Worm (Caenorhabditis elegans) whole organism, L4/young adult: ENCODE data around the gene mcm-5.
A peak's percentile ranks its signal among the peaks of the same experiment; 100 is the strongest.

Experiments used
- W03F9.2 ChIP-seq: fragments of 150-350 bp; optimal IDR thresholded peaks from 2 replicates; lab custom pipeline; 2014; ENCODE audit warnings: missing biosample characterization, missing genetic modification characterization
- dao-5 ChIP-seq: sonication (generic microtip); optimal IDR thresholded peaks from 2 replicates; lab custom pipeline; 2016; ENCODE audit warnings: missing genotype, missing genetic modification characterization, moderate library complexity, missing compliant biosample characterization
- him-1 ChIP-seq: sonication (generic microtip); optimal IDR thresholded peaks from 2 replicates; lab custom pipeline; 2016; ENCODE audit warnings: missing genotype, missing genetic modification reagents, missing genetic modification characterization, missing compliant biosample characterization

The mcm-5 gene

DNA sequence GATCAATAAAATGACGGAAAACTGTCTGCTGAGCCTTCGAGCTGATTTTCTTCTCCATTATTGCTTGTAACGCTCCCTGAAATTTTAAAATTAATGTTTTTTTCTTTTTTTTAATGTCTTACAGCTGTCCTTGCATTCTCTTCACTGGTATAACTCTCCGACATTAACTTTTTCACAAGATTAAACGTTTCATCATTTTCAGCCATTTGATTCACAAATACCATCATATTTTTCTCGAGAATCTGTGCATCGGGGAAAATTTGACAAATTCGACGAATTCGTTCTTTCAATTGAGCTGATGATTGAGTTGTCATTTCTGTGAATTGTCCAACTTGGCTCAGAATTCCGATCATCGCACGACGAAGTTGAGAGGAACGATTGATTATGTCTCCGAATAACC, 18.2 kb upstream of the mcm-5 start:
- TF ChIP-seq W03F9.2 (tag; lab: Kevin White, UChicago) (no peak), him-1 (tag; lab: Kevin White, UChicago) (no peak), dao-5 (tag; lab: Kevin White, UChicago) (no peak)

DNA sequence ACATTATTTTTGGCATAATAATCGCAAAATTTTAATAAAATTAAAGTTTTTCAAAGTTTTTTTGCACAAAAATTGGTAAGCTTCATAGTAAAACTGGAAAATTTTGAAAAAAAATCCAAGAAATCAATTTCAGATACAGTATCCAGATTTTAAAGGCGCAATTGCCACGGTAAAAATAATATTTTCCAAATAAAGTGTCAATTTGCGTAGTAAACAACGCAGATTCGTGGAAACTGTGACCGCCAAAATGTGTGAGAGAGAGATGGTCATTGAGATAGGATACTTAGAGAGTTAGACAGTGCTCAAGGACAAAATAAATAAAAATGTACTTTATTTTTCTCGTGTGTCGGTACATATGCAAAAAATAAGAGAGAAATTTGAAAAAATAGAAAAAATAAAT, 11.7 kb upstream of the mcm-5 start:
- no peak for TF ChIP-seq him-1 (tag; lab: Kevin White, UChicago)
- no peak for TF ChIP-seq W03F9.2 (tag; lab: Kevin White, UChicago)
- no peak for TF ChIP-seq dao-5 (tag; lab: Kevin White, UChicago)

DNA sequence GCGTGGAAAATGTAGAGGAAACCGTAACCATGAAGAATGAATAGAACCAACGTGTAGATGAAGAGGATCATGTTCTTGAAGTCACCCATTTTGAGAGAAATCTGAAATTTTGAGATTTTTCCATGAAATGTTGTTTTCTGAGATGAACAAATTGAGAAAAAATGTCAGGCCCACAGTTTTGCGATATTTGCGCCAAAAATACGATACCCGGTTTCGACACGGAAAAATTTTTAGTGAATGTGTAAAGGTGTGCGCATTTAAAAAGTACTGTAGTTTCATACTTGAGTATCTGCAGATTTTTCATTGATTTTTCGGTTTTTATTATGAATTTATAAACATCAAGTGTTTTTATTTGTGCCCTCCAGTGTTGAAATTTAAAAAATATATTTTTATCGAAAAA, 11.2 kb upstream of the mcm-5 start, which contains the start of gene R10E4.9:
R10E4.9 (minus strand) TSS at position 101 of the 400 bp plus-strand sequence.
- TF ChIP-seq dao-5 (tag; lab: Kevin White, UChicago) = no peak

DNA sequence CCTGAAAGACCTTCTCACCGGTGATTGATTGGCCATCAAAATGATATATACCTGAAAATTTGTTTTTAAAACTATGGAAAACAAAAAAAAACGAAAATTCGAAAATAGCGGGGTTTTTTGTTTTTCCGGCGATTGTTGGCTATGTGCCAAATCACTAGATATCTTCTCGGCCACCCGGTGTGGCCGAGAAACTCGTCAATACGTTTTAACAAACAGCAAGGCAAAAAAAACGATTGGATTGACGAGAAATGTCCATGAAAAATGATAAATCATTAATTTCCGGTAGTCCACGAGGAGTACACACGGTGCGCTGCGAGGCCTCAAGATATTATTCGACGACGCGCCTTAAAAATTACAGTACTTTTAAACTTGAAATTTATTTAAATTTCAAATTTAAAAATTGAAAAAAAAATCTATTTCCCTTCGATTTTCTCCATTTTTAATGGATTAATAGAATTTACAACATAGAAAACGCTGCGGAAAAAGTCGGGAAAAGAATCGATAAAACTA, 10.0 kb upstream of the mcm-5 start, which contains the start of gene R10E4.11:
R10E4.11 (minus strand) TSS at position 51 of the 510 bp plus-strand sequence.
- no peak for TF ChIP-seq dao-5 (tag; lab: Kevin White, UChicago)
- TF ChIP-seq W03F9.2 (tag; lab: Kevin White, UChicago) = no peak
- TF ChIP-seq him-1 (tag; lab: Kevin White, UChicago) = no peak

DNA sequence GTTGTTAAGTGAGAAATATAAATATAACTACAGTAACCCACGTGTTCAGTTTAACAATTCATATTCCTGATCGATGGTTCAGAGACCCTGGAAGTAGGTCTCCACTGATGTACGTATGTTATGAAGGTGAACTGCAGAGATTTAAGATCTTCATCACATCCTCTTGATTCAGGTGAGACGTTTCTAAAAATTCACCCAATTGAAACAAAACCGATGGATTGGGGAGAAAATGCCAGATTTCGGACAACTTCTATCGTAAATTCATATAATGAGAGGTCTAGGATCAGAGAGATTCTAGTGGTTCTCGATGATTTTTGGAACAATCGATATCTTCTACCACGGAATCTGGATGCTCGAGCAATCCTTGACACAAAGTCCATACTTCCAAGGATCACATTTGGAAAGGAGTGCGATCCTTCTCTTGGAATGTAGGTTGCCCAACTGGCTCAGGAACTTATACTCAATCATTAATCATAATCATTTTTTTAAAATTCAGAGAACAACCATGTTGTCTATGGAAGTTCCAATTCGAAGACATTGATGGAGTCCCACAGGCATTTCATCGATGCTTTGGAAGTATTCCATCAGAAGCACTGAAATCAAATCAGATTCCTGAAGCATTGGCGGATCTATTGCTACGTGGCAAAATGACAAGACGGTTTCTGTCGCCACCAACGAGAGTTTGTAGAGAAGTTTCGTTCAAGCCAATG, 3.2 kb upstream of the mcm-5 start, which contains the start of the genes nth-1 and R10E4.7:
nth-1 (minus strand) TSS at position 101 of the 710 bp plus-strand sequence.
R10E4.7 (plus strand) TSS at position 660 of the 710 bp plus-strand sequence.
- TF ChIP-seq him-1 (tag; lab: Kevin White, UChicago) (no peak), W03F9.2 (tag; lab: Kevin White, UChicago) (no peak), dao-5 (tag; lab: Kevin White, UChicago) (no peak)

DNA sequence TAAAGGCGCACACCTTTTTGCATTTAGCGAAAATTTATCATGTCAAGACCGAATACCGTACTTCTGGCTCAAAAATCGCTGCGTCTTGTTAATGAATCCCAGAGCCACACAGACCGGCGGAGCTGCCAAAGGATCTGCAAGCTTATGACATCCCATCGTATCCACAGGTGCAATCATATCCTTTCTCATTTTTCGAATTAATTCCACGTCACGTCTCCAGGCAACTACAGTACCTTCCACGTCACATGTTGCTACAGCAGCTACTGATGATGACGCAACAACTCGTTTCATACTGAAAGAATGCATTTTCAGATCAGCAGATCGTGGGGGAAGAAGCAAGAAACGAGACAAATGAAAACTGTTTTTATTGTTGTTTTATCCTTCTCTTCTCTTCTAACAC, 2.0 kb upstream of the mcm-5 start, which contains the start of gene R10E4.6:
R10E4.6 (plus strand) TSS at position 301 of the 400 bp plus-strand sequence.
- no peak for TF ChIP-seq him-1 (tag; lab: Kevin White, UChicago)
- no peak for TF ChIP-seq dao-5 (tag; lab: Kevin White, UChicago)
- TF ChIP-seq W03F9.2 (tag; lab: Kevin White, UChicago) = no peak

DNA sequence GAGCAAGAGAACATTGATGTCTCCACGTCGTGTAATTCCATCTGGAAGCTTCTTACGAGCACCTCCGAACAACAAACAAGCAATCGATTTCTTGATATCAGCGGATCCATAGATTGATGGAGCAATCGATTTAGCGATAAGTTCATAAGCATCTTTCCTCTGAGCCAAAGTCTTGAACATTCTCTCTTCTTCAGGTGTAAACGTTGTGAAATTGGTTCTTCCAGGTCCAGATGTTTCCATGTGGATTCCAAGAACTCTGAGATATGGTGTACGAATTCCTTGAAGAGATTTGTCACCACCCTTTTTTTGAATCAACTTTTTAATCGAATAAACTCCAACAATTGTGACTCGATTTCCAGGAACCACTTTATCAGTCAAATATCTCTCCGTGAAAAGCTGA, 1.1 kb downstream of the mcm-5 start:
- TF ChIP-seq W03F9.2 (tag; lab: Kevin White, UChicago) (no peak), him-1 (tag; lab: Kevin White, UChicago) (no peak), dao-5 (tag; lab: Kevin White, UChicago) (no peak)

DNA sequence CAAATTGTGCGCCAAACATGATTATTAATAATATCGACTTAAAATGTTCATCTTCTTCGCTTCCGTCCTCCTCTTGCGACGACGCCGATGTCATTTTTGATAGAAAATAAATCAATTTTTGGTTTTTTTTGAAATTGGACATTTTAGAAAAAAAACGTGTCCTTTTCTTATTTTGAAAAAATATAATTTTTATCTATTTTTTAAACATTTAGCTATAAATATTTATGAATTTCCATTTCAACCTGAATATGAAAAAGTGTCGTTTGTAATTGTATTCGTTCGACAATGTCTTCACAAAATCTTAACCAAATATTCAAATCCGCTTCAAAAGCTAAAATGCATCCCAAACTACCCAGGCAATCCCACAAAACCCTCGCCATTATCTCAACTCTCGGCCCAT, 3.7 kb downstream of the mcm-5 start, which contains the start of gene R10E4.3:
R10E4.3 (minus strand) TSS at position 101 of the 400 bp plus-strand sequence.
- TF ChIP-seq dao-5 (tag; lab: Kevin White, UChicago) = no peak
- no peak for TF ChIP-seq W03F9.2 (tag; lab: Kevin White, UChicago)
- TF ChIP-seq him-1 (tag; lab: Kevin White, UChicago) = no peak

DNA sequence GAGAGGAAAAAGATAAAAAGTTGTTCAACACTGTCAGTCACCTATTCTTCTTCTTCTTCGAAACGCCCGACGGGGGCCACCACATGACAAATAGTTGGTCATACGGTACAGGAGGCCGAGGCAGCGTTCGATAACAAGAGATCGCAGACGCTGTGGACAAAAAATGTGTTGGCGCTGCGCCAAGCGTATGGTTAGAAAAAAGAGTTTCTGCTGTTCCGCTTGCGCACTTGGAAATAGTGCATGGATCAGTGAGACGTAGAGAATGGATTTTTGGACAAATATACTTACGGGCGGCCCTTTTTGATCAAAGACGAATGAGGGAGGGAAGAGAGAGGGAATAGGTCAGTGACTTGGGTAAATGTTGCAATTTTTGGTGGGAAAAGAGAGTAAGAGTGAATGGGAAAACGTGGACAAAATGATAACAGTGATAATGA, 6.3 kb downstream of the mcm-5 start:
- TF ChIP-seq W03F9.2 (tag; lab: Kevin White, UChicago) (peak; percentile 50), dao-5 (tag; lab: Kevin White, UChicago) (no peak)

DNA sequence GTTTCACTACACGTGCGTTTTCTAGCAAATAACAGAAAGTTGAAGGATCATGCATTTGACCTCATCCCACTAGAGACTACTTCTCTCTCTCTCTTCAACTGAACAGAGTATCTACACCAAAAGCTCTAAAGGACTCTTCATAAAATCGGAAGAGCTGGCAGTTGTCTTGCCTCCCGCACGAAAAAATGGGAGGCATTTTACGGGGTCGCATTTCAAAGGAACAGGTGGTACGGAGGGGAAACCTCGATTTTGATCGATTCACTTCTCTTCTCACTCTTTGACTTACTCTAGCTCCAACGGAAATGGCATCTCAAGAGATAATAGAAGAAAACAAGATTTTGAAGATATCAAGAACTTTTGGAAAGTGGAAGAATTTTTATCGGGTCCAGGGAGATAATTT, 7.9 kb downstream of the mcm-5 start:
- no peak for TF ChIP-seq W03F9.2 (tag; lab: Kevin White, UChicago)
- no peak for TF ChIP-seq dao-5 (tag; lab: Kevin White, UChicago)

DNA sequence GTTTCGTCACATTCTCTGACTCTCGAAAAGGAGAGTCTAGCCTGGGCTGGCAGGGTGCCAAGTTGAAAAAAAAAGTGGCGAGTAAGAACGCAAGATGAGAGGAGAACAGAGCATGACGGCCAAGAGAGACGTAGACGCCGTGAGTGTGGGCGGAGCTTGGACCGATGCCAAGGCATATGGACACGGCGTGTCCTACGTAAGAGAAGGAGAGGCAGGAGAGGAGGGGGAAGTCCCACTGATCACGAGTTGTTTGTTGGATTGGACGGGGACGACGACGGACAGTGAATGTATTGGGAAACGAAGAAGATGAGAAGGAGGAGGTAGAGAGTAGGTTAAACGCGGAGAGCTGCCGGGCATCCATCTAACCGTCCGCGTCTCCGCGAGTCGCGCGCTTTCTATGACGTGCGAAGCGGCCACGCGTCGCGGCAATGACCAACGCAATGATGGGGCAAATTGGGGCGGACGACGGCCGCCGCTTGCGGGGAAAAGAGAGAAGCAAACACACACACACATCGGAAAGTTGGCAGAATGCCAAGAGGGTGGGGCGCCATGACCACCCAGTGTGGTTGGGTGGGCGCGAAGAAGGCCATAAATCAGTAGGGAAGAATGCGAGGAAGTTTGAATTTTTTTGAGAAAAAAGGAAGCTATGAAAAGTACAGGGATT, 9.0 kb downstream of the mcm-5 start:
- TF ChIP-seq him-1 (tag; lab: Kevin White, UChicago) = peak; percentile 97
- TF ChIP-seq W03F9.2 (tag; lab: Kevin White, UChicago) = peak; percentile 89
- TF ChIP-seq dao-5 (tag; lab: Kevin White, UChicago) = peak; percentile 89

DNA sequence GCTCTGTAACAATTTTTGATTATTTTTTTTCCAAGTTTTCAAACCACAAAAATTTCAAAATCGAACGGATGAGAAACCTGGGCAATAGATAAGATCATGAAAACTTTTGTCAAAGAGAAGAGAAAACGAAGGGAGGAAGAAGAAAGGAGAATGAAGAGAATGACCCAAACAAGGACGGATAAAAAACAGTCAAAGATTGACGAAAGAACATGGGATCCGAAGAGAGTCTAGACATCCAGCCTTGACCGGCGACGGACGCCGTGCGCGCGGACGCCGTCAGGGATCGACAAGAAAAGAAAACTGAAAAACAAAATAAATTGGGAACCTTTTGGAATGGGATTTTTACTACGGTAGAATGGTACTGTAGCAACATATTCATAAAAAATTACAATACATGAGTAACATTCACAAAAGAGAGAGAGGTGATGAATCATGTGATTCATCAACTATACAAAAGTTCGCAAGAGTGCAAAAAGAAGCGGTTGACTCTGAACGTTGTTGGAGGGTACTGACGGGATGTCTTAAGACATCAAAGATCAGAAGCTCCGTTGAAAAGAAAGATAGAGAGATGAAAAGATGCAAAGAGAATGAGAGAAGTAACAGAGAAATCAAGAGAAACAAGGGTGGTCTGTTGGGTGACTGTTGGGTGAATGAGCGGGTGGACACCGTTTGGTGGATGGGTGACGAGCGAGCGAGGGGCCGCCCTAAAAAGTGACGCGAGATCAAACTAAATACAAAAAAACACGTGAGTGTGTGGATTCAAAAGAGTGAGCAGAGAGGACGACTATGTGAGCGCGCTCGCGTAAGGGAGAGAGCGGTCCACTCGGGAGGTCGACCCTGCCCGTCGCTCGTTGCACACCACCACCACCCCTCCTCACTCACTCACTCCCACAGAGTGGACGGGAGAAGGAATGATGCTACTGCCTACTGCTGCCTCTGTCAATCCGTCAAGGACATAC, 10.6 kb downstream of the mcm-5 start, which contains the start of gene sup-26:
sup-26 (minus strand) TSS at position 10 of the 959 bp plus-strand sequence.
- TF ChIP-seq W03F9.2 (tag; lab: Kevin White, UChicago) = no peak
